Worm (Caenorhabditis elegans): ENCODE measurements around the gene Y43F8C.6.

- TF ChIP-seq F37D6.2 (tag; optimal IDR thresholded peaks at IDR 0.05) (no peak), zag-1 (tag; optimal IDR thresholded peaks at IDR 0.05) (no peak), nhr-237 (tag; optimal IDR thresholded peaks at IDR 0.05) (no peak)
Measured at ce11 chrV:19671816-19672215, 31.1 kb upstream of the Y43F8C.6 start.
